Comparison of ENCODE assay signal across 3 worm cellular contexts in genomic region chrV:6511121-6511520, ce11.
TF ChIP-seq lines count a peak whose summit lies in the region.

Gene ubh-1, minus strand, starts transcription at chrV:6511409.

TF ChIP-seq in whole organism, L3 larva, 47 proteins besides CTCF, POLR2A, EP300 and RAD21:
- no peak for TF ChIP-seq zag-1 (tag; optimal IDR thresholded peaks at IDR 0.05; lab: Kevin White, UChicago)
- TF ChIP-seq elt-3 (tag; optimal IDR thresholded peaks at IDR 0.05; lab: Kevin White, UChicago): peak in 1 of 3 experiments; percentile 25
- no peak for TF ChIP-seq nfya-1 (tag; optimal IDR thresholded peaks at IDR 0.05; lab: Kevin White, UChicago; ENCODE audit: insufficient read depth)
- TF ChIP-seq snpc-4 (tag; optimal IDR thresholded peaks at IDR 0.05; lab: Kevin White, UChicago): no peak
- no peak for TF ChIP-seq ceh-16 (tag; optimal IDR thresholded peaks at IDR 0.05; lab: Kevin White, UChicago)
- TF ChIP-seq ama-1 (optimal IDR thresholded peaks at IDR 0.05; lab: Kevin White, UChicago): peak; percentile 52
- TF ChIP-seq nhr-23 (tag; optimal IDR thresholded peaks at IDR 0.05; lab: Kevin White, UChicago): peak; percentile 51

TF ChIP-seq in whole organism, L4 larva, 104 proteins besides CTCF, POLR2A, EP300 and RAD21:
- TF ChIP-seq daf-8 (GFP tag; IDR thresholded peaks at IDR 0.05; lab: Robert Waterston, UW) (no peak), mes-2 (tag; optimal IDR thresholded peaks at IDR 0.05; lab: Kevin White, UChicago; ENCODE audit: poor library complexity, severe bottlenecking) (peak; percentile 25), gei-8 (GFP tag; optimal IDR thresholded peaks at IDR 0.05; lab: Kevin White, UChicago) (no peak), T26A8.4 (GFP tag; IDR thresholded peaks at IDR 0.05; lab: Robert Waterston, UW) (peak; percentile 46), ceh-62 (tag; optimal IDR thresholded peaks at IDR 0.05; lab: Kevin White, UChicago) (no peak), skn-1 (tag; optimal IDR thresholded peaks at IDR 0.05; lab: Kevin White, UChicago) (no peak), nhr-25 (tag; optimal IDR thresholded peaks at IDR 0.05; lab: Kevin White, UChicago; ENCODE audit: borderline replicate concordance, insufficient read depth) (no peak), unc-62 (GFP tag; optimal IDR thresholded peaks at IDR 0.05 in 1 of 2; lab: Kevin White, UChicago) (peak in 1 of 2 experiments; percentile 96), unc-62 (tag; optimal IDR thresholded peaks at IDR 0.05; lab: Kevin White, UChicago) (no peak), ceh-32 (tag; optimal IDR thresholded peaks at IDR 0.05; lab: Kevin White, UChicago; ENCODE audit: poor library complexity) (no peak), mxl-2 (GFP tag; conservative IDR thresholded peaks at IDR 0.05; lab: Robert Waterston, UW) (no peak), fkh-10 (GFP tag; optimal IDR thresholded peaks at IDR 0.05; lab: Kevin White, UChicago) (no peak)

TF ChIP-seq in whole organism, young adult, 124 proteins besides CTCF, POLR2A, EP300 and RAD21:
- TF ChIP-seq ztf-26 (tag; optimal IDR thresholded peaks at IDR 0.05; lab: Kevin White, UChicago): no peak
- TF ChIP-seq hmg-1.2 (GFP tag; IDR thresholded peaks at IDR 0.05; lab: Robert Waterston, UW): no peak
- TF ChIP-seq ceh-91 (GFP tag; IDR thresholded peaks at IDR 0.05; lab: Robert Waterston, UW): no peak
- no peak for TF ChIP-seq F10E7.11 (tag; optimal IDR thresholded peaks at IDR 0.05; lab: Kevin White, UChicago)
- 0 out of 2 replicates have a peak, but pooled peaks have one; percentile 10 for TF ChIP-seq nfyb-1 (GFP tag; IDR thresholded peaks at IDR 0.05; lab: Robert Waterston, UW)
- no peak for TF ChIP-seq unc-62 (GFP tag; optimal IDR thresholded peaks at IDR 0.05; lab: Kevin White, UChicago)
- TF ChIP-seq B0336.3 (GFP tag; IDR thresholded peaks at IDR 0.05; lab: Robert Waterston, UW): no peak
